Worm (Caenorhabditis elegans) whole organism, late embryonic: Measurements from ENCODE around the gene T24C4.2.

Experiments used
- C08G9.2 ChIP-seq: sonication (generic microtip); optimal IDR thresholded peaks from 2 replicates; lab custom pipeline; 2016; ENCODE audit warnings: mild to moderate bottlenecking, missing genetic modification characterization, moderate library complexity, missing compliant biosample characterization
- C38D4.7 ChIP-seq: fragments of 200-800 bp; sonication (Bioruptor generic); optimal IDR thresholded peaks from 2 replicates; lab custom pipeline; 2018; ENCODE audit warnings: mild to moderate bottlenecking, missing genetic modification characterization, moderate library complexity, missing compliant biosample characterization
- F13H6.1 ChIP-seq: sonication (generic microtip); optimal IDR thresholded peaks from 2 replicates; lab custom pipeline; 2016; ENCODE audit warnings: missing genetic modification characterization, missing compliant biosample characterization
- ahr-1 ChIP-seq: sonication (generic microtip); optimal IDR thresholded peaks from 2 replicates; lab custom pipeline; 2016; ENCODE audit warnings: missing genetic modification characterization, missing compliant biosample characterization
- ceh-14 ChIP-seq: sonication (generic microtip); optimal IDR thresholded peaks from 2 replicates; lab custom pipeline; 2016; ENCODE audit warnings: missing genotype, missing genetic modification characterization, missing compliant biosample characterization
- ceh-18 ChIP-seq: sonication (generic microtip); optimal IDR thresholded peaks from 2 replicates; lab custom pipeline; 2016; ENCODE audit warnings: missing genetic modification characterization, missing compliant biosample characterization
- ceh-2 ChIP-seq: sonication (generic microtip); optimal IDR thresholded peaks from 2 replicates; lab custom pipeline; 2016; ENCODE audit warnings: missing genotype, missing genetic modification characterization, missing compliant biosample characterization
- ceh-22 ChIP-seq: sonication (generic microtip); optimal IDR thresholded peaks from 2 replicates; lab custom pipeline; 2017; ENCODE audit warnings: missing biosample characterization, missing genetic modification characterization
- ceh-24 ChIP-seq: sonication (generic microtip); optimal IDR thresholded peaks from 2 replicates; lab custom pipeline; 2016; ENCODE audit warnings: mild to moderate bottlenecking, missing genetic modification characterization, missing compliant biosample characterization
- ceh-31 ChIP-seq: sonication (generic microtip); optimal IDR thresholded peaks from 2 replicates; lab custom pipeline; 2016; ENCODE audit warnings: missing genetic modification characterization, missing compliant biosample characterization
- ceh-45 ChIP-seq: fragments of 200-800 bp; sonication (Bioruptor generic); IDR thresholded peaks from 2 replicates; pipeline ENCODE4 v1.3.6; 2022; ENCODE audit warnings: missing genetic modification reagents, missing genetic modification characterization, missing compliant biosample characterization
- ceh-48 ChIP-seq: sonication (generic microtip); optimal IDR thresholded peaks from 2 replicates; lab custom pipeline; 2016; ENCODE audit warnings: missing genetic modification characterization, inconsistent platforms, missing compliant biosample characterization
- ceh-6 ChIP-seq: fragments of 200-800 bp; sonication (Bioruptor generic); optimal IDR thresholded peaks from 2 replicates; lab custom pipeline; 2018; ENCODE audit warnings: mild to moderate bottlenecking, missing genetic modification characterization, missing compliant biosample characterization
- ceh-9 ChIP-seq: sonication (generic microtip); optimal IDR thresholded peaks from 2 replicates; lab custom pipeline; 2016; ENCODE audit warnings: mild to moderate bottlenecking, missing genetic modification characterization, inconsistent platforms, missing compliant biosample characterization
- che-1 ChIP-seq: sonication (generic microtip); optimal IDR thresholded peaks from 2 replicates; lab custom pipeline; 2016; ENCODE audit warnings: mild to moderate bottlenecking, missing genetic modification characterization, missing compliant biosample characterization
- dmd-4 ChIP-seq: sonication (generic microtip); optimal IDR thresholded peaks from 2 replicates; lab custom pipeline; 2016; ENCODE audit warnings: borderline replicate concordance, missing genetic modification characterization, missing compliant biosample characterization
- dve-1 ChIP-seq: sonication (generic microtip); optimal IDR thresholded peaks from 2 replicates; lab custom pipeline; 2017; ENCODE audit warnings: antibody characterized with exemption, mild to moderate bottlenecking, missing genetic modification characterization, missing compliant biosample characterization
- ets-4 ChIP-seq: sonication (generic microtip); optimal IDR thresholded peaks from 2 replicates; lab custom pipeline; 2016; ENCODE audit warnings: missing genetic modification characterization, missing compliant biosample characterization
- fkh-10 ChIP-seq: fragments of 150-350 bp; optimal IDR thresholded peaks from 2 replicates; lab custom pipeline; 2014; ENCODE audit warnings: missing biosample characterization, missing genetic modification reagents, missing genetic modification characterization
- hlh-30 ChIP-seq: sonication (generic microtip); optimal IDR thresholded peaks from 2 replicates; lab custom pipeline; 2017; ENCODE audit warnings: antibody characterized with exemption, missing genetic modification characterization, missing compliant biosample characterization; ENCODE audit not compliant: insufficient read depth
- hlh-6 ChIP-seq: sonication (generic microtip); optimal IDR thresholded peaks from 2 replicates; lab custom pipeline; 2016; ENCODE audit warnings: missing genotype, missing genetic modification characterization, missing compliant biosample characterization
- madf-2 ChIP-seq: sonication (generic microtip); optimal IDR thresholded peaks from 2 replicates; lab custom pipeline; 2017; ENCODE audit warnings: missing genetic modification characterization, missing compliant biosample characterization
- mec-3 ChIP-seq: sonication (generic microtip); optimal IDR thresholded peaks from 2 replicates; lab custom pipeline; 2016; ENCODE audit warnings: borderline replicate concordance, missing genetic modification characterization, missing compliant biosample characterization
- nhr-232 ChIP-seq: sonication (generic microtip); optimal IDR thresholded peaks from 2 replicates; lab custom pipeline; 2016; ENCODE audit warnings: missing genetic modification characterization, missing compliant biosample characterization
- npax-4 ChIP-seq: sonication (generic microtip); optimal IDR thresholded peaks from 2 replicates; lab custom pipeline; 2016; ENCODE audit warnings: missing genetic modification characterization, missing compliant biosample characterization
- pag-3 ChIP-seq: sonication (generic microtip); optimal IDR thresholded peaks from 2 replicates; lab custom pipeline; 2016; ENCODE audit warnings: missing compliant biosample characterization, missing genetic modification characterization, borderline replicate concordance
- pax-1 ChIP-seq: fragments of 150-350 bp; optimal IDR thresholded peaks from 2 replicates; lab custom pipeline; 2014; ENCODE audit warnings: missing biosample characterization, missing genetic modification characterization
- pha-4 ChIP-seq: fragments of 150-350 bp; optimal IDR thresholded peaks from 2 replicates; lab custom pipeline; 2018; ENCODE audit warnings: missing biosample characterization, missing genetic modification reagents, missing genetic modification characterization
- pqm-1 ChIP-seq: sonication (generic microtip); optimal IDR thresholded peaks from 2 replicates; lab custom pipeline; 2016; ENCODE audit warnings: missing genetic modification characterization, missing compliant biosample characterization
- pros-1 ChIP-seq: fragments of 150-350 bp; optimal IDR thresholded peaks from 2 replicates; lab custom pipeline; 2014; ENCODE audit warnings: missing biosample characterization, missing genetic modification reagents, missing genetic modification characterization
- rnt-1 ChIP-seq: sonication (generic microtip); optimal IDR thresholded peaks from 2 replicates; lab custom pipeline; 2016; ENCODE audit warnings: missing genetic modification characterization, missing compliant biosample characterization
- sdc-2 ChIP-seq: sonication (generic microtip); optimal IDR thresholded peaks from 2 replicates; lab custom pipeline; 2016; ENCODE audit warnings: missing genotype, missing genetic modification characterization, missing compliant biosample characterization
- sox-2 ChIP-seq: fragments of 200-800 bp; sonication (Bioruptor generic); IDR thresholded peaks from 2 replicates; pipeline ENCODE4 v1.3.6; 2022; ENCODE audit warnings: missing genetic modification reagents, missing genetic modification characterization, missing compliant biosample characterization
- ttx-3 ChIP-seq: sonication (generic microtip); optimal IDR thresholded peaks from 2 replicates; lab custom pipeline; 2016; ENCODE audit warnings: missing genetic modification reagents, missing genetic modification characterization, missing compliant biosample characterization
- unc-3 ChIP-seq, 2 experiments: fragments of 200-800 bp in 1 of 2; sonication (Bioruptor generic) in 1 of 2; sonication (generic microtip) in 1 of 2; conservative IDR thresholded peaks in 1 of 2; optimal IDR thresholded peaks in 1 of 2; 2 replicates each; pipeline versions ENCODE4 v1.3.6 to Lab custom; 2016 to 2022; ENCODE audit warnings: missing compliant biosample characterization in 2 of 2, missing genetic modification characterization in 2 of 2, missing genetic modification reagents in 1 of 2
- unc-42 ChIP-seq: sonication (generic microtip); optimal IDR thresholded peaks from 2 replicates; lab custom pipeline; 2016; ENCODE audit warnings: missing genotype, missing genetic modification characterization, missing compliant biosample characterization
- unc-86 ChIP-seq: sonication (generic microtip); optimal IDR thresholded peaks from 2 replicates; lab custom pipeline; 2016; ENCODE audit warnings: missing genetic modification characterization, missing compliant biosample characterization
- ztf-16 ChIP-seq: sonication (generic microtip); optimal IDR thresholded peaks from 2 replicates; lab custom pipeline; 2017; ENCODE audit warnings: missing genetic modification characterization, missing compliant biosample characterization

T24C4.2 gene

DNA sequence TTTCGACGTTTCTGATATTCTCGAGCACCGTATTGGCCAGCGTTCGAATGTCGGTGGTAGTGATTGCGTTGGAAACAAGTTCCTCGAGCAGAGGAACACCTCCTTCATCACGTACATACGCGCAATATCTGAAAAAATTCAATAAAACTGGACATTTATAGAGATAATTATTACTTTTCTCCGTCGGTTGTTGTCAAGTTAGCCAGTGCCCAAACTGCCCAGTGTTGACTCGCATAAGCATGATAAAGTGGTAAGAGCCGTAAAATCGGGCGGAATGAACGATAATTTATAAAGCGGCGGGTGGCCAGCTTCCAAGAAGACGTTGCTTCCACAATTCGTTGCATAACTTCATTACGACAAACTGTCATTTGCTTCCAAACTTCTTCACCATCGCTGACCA, 13.8 kb upstream of the T24C4.2 start:
- TF ChIP-seq unc-42 (tag; lab: Kevin White, UChicago), result no peak

DNA sequence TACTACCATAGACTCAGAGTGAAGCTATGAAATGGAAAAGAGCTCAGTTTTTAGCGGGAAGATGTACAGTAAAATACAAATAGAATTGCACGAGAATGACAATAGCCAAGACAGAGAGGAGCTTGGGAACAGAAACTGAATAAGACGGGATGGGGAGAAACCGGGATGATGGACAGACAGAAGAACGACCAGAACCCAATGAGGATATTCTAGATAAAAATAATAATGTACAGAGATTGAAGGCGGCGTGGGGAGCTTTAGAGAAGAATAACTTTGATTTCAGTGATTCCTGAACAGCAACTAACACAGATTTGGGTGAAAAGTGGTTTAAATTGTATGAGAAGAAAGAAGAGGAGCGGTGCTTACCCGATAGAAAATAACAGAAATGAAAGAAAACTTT, 11.7 kb upstream of the T24C4.2 start:
- TF ChIP-seq ahr-1 (tag; lab: Kevin White, UChicago), result no peak
- no peak for TF ChIP-seq ceh-2 (tag; lab: Kevin White, UChicago)
- TF ChIP-seq hlh-6 (tag; lab: Kevin White, UChicago), result no peak
- TF ChIP-seq unc-3 (GFP tag; conservative IDR thresholded peaks at IDR 0.05; lab: Robert Waterston, UW), result no peak
- no peak for TF ChIP-seq unc-3 (tag; optimal IDR thresholded peaks at IDR 0.05; lab: Kevin White, UChicago)
- no peak for TF ChIP-seq dve-1
- no peak for TF ChIP-seq che-1
- TF ChIP-seq ceh-9 (tag; lab: Kevin White, UChicago), result no peak
- no peak for TF ChIP-seq ceh-14 (tag; lab: Kevin White, UChicago)
- TF ChIP-seq ceh-48 (tag; lab: Kevin White, UChicago), result no peak
- no peak for TF ChIP-seq npax-4 (tag; lab: Kevin White, UChicago)
- no peak for TF ChIP-seq C38D4.7 (GFP tag; lab: Kevin White, UChicago)
- no peak for TF ChIP-seq fkh-10 (GFP tag; lab: Kevin White, UChicago)
- TF ChIP-seq ceh-22, result no peak
- TF ChIP-seq ceh-24 (tag; lab: Kevin White, UChicago), result no peak
- no peak for TF ChIP-seq unc-42 (tag; lab: Kevin White, UChicago)
- no peak for TF ChIP-seq madf-2 (tag; lab: Kevin White, UChicago)
- no peak for TF ChIP-seq ceh-45 (GFP tag; lab: Robert Waterston, UW)
- TF ChIP-seq, all 69 proteins: peak for 0

DNA sequence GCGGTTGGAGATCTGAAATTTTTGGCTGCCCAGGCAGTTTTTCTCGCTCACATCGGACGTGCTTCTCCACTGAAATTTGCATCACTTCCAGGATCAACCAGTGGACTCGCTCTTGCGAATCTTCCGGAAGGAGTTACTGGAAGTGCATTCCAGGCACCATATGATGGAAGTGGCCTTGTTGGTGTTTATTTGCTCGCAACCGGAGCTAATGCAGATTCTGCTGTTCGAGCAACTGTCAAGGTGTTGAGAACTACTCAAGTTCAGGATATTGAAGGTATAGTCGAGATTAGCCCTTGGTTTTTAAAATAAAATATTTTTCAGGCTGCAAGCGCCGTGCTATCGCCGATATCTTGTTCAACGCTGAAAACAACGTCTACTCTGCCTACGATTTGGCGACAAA, 11.1 kb upstream of the T24C4.2 start:
- TF ChIP-seq C08G9.2 (tag; lab: Kevin White, UChicago), result no peak
- TF ChIP-seq ceh-31 (tag; lab: Kevin White, UChicago), result no peak
- no peak for TF ChIP-seq pha-4 (tag; lab: Kevin White, UChicago)
- no peak for TF ChIP-seq unc-42 (tag; lab: Kevin White, UChicago)

DNA sequence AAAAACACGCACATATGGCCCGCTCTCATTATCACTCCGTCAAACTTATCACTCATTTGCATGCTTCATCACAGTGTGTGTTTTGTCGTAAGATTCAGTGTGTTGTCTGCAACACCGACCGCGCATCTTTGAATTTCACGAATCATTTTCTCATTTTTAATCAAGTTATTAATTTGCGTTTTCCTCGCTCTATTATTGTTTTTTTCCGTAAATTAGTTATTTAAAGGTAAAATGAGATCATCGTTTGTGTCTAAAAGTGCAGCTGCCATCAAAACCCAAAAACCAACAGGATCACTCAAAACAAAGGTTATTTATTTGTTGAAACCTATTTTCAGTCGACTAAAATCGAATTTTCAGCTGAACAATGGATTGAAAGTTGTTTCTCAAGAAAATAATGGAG, 9.9 kb upstream of the T24C4.2 start, which contains the start of the genes T24C4.5 and ucr-2.3:
T24C4.5 (minus strand) TSS at position 101 of the 400 bp plus-strand sequence.
ucr-2.3 (plus strand) TSS at position 227 of the 400 bp plus-strand sequence.
- TF ChIP-seq ceh-24 (tag; lab: Kevin White, UChicago), result no peak
- TF ChIP-seq ceh-6 (GFP tag; lab: Kevin White, UChicago), result no peak
- TF ChIP-seq pag-3 (tag; lab: Kevin White, UChicago), result no peak
- TF ChIP-seq sox-2, result no peak
- TF ChIP-seq C38D4.7 (GFP tag; lab: Kevin White, UChicago), result no peak
- no peak for TF ChIP-seq ceh-45 (GFP tag; lab: Robert Waterston, UW)
- no peak for TF ChIP-seq pax-1 (tag; lab: Kevin White, UChicago)
- TF ChIP-seq pros-1 (tag; lab: Kevin White, UChicago), result no peak
- TF ChIP-seq mec-3 (tag; lab: Kevin White, UChicago), result no peak
- no peak for TF ChIP-seq unc-3 (GFP tag; conservative IDR thresholded peaks at IDR 0.05; lab: Robert Waterston, UW)
- TF ChIP-seq unc-3 (tag; optimal IDR thresholded peaks at IDR 0.05; lab: Kevin White, UChicago), result no peak
- TF ChIP-seq sdc-2 (tag; lab: Kevin White, UChicago), result no peak
- TF ChIP-seq ttx-3 (tag; lab: Kevin White, UChicago), result no peak
- no peak for TF ChIP-seq npax-4 (tag; lab: Kevin White, UChicago)
- TF ChIP-seq rnt-1, result no peak
- no peak for TF ChIP-seq nhr-232 (tag; lab: Kevin White, UChicago)
- no peak for TF ChIP-seq hlh-30 (tag; lab: Kevin White, UChicago)

DNA sequence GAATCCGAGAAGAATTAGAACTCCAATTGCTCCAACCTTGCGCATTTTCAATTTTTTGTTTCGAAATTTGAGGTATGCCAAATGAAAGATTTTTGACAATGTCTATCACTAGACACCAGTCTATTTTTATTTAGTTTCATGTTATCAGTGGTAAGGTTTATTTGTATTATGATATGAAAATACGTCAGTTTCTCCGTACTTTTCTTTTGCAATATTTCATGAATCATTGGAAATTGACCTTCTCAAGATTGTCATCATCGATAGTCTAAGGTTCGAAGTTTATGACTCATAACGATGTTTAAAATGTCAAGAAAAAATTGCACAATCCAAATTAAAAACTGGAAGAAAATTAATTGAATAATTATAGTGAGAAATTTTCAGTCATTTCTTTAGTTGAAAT, 3.7 kb upstream of the T24C4.2 start, which contains the start of gene clc-19:
clc-19 (minus strand) TSS at position 135 of the 400 bp plus-strand sequence.
- TF ChIP-seq fkh-10 (GFP tag; lab: Kevin White, UChicago), result no peak
- no peak for TF ChIP-seq ceh-48 (tag; lab: Kevin White, UChicago)
- TF ChIP-seq npax-4 (tag; lab: Kevin White, UChicago), result no peak
- TF ChIP-seq unc-86 (tag; lab: Kevin White, UChicago), result no peak
- TF ChIP-seq F13H6.1 (tag; lab: Kevin White, UChicago), result no peak
- no peak for TF ChIP-seq pax-1 (tag; lab: Kevin White, UChicago)
- TF ChIP-seq pqm-1 (tag; lab: Kevin White, UChicago), result no peak
- no peak for TF ChIP-seq che-1
- no peak for TF ChIP-seq unc-42 (tag; lab: Kevin White, UChicago)
- no peak for TF ChIP-seq ahr-1 (tag; lab: Kevin White, UChicago)
- TF ChIP-seq ets-4 (tag; lab: Kevin White, UChicago), result no peak
- TF ChIP-seq dmd-4, result no peak
- TF ChIP-seq sdc-2 (tag; lab: Kevin White, UChicago), result no peak
- TF ChIP-seq sox-2, result no peak
- TF ChIP-seq ztf-16 (tag; lab: Kevin White, UChicago), result no peak
- no peak for TF ChIP-seq ceh-18 (tag; lab: Kevin White, UChicago)
